Fruit fly (Drosophila melanogaster) whole organism, embryonic: ENCODE data around the gene intr.

Source experiments
- Aef1 ChIP-seq: fragments of 200-800 bp; sonication (Bioruptor generic); IDR thresholded peaks from 3 replicates; pipeline ENCODE4 v1.3.6; 2022; ENCODE audit warnings: missing biosample characterization, missing genetic modification characterization
- CG11247 ChIP-seq: fragments of 200-800 bp; sonication (Bioruptor generic); IDR thresholded peaks from 2 replicates; pipeline ENCODE4 v1.3.6; 2022; ENCODE audit warnings: missing biosample characterization, missing genetic modification characterization
- CG12942 ChIP-seq: fragments of 200-800 bp; sonication (Bioruptor generic); optimal IDR thresholded peaks from 3 replicates; lab custom pipeline; 2016; ENCODE audit warnings: missing biosample characterization, missing genetic modification characterization
- CG13287 ChIP-seq: fragments of 200-800 bp; sonication (Bioruptor generic); IDR thresholded peaks from 2 replicates; pipeline ENCODE4 v1.3.6; 2022; ENCODE audit warnings: missing biosample characterization, missing genetic modification characterization; ENCODE audit not compliant: partially characterized antibody
- CG16813 ChIP-seq: fragments of 200-800 bp; sonication (Bioruptor generic); IDR thresholded peaks from 3 replicates; pipeline ENCODE4 v1.3.6; 2022; ENCODE audit warnings: missing biosample characterization, missing genetic modification characterization; ENCODE audit not compliant: partially characterized antibody
- CG18262 ChIP-seq: fragments of 200-800 bp; optimal IDR thresholded peaks from 3 replicates; lab custom pipeline; 2019; ENCODE audit warnings: missing biosample characterization, mild to moderate bottlenecking, missing genetic modification characterization, moderate library complexity
- CG2712 ChIP-seq: fragments of 200-800 bp; optimal IDR thresholded peaks from 3 replicates; lab custom pipeline; 2019; ENCODE audit warnings: missing biosample characterization, mild to moderate bottlenecking, missing genetic modification characterization, moderate library complexity
- CG34224 ChIP-seq: fragments of 200-800 bp; sonication (Bioruptor generic); IDR thresholded peaks from 3 replicates; pipeline ENCODE4 v1.3.6; 2022; ENCODE audit warnings: missing biosample characterization, missing genetic modification characterization; ENCODE audit not compliant: partially characterized antibody
- CG6175 ChIP-seq: fragments of 200-800 bp; sonication (Bioruptor generic); IDR thresholded peaks from 3 replicates; pipeline ENCODE4 v1.3.6; 2022; ENCODE audit warnings: missing biosample characterization, missing genetic modification characterization
- CG7928 ChIP-seq: fragments of 200-800 bp; sonication (Bioruptor generic); optimal IDR thresholded peaks from 2 replicates; lab custom pipeline; 2017; ENCODE audit warnings: missing biosample characterization, mild to moderate bottlenecking, missing genetic modification characterization
- CG9932 ChIP-seq: fragments of 200-800 bp; sonication (Bioruptor generic); IDR thresholded peaks from 2 replicates; pipeline ENCODE4 v1.3.6; 2022; ENCODE audit warnings: missing biosample characterization, missing genetic modification characterization
- CHES-1-like ChIP-seq: fragments of 200-800 bp; sonication (Bioruptor generic); optimal IDR thresholded peaks from 2 replicates; lab custom pipeline; 2016; ENCODE audit warnings: missing biosample characterization, missing genetic modification characterization
- Doc3 ChIP-seq: fragments of 200-800 bp; sonication (Bioruptor generic); IDR thresholded peaks from 3 replicates; pipeline ENCODE4 v1.3.6; 2022; ENCODE audit warnings: missing biosample characterization, missing genetic modification characterization; ENCODE audit not compliant: partially characterized antibody
- E2f2 ChIP-seq: fragments of 200-800 bp; sonication (Bioruptor generic); IDR thresholded peaks from 2 replicates; pipeline ENCODE4 v1.3.6; 2022; ENCODE audit warnings: missing biosample characterization, missing genetic modification characterization
- HHEX ChIP-seq: fragments of 200-800 bp; sonication (Bioruptor generic); optimal IDR thresholded peaks from 3 replicates; lab custom pipeline; 2017; ENCODE audit warnings: missing biosample characterization, mild to moderate bottlenecking, missing genetic modification characterization, missing genetic modification reagents
- HLH4C ChIP-seq: fragments of 200-800 bp; sonication (Bioruptor generic); IDR thresholded peaks from 3 replicates; pipeline ENCODE4 v1.3.6; 2022; ENCODE audit warnings: missing biosample characterization, missing genetic modification characterization; ENCODE audit not compliant: partially characterized antibody
- HmgZ ChIP-seq: fragments of 200-800 bp; sonication (Bioruptor generic); optimal IDR thresholded peaks from 2 replicates; lab custom pipeline; 2018; ENCODE audit warnings: missing biosample characterization, mild to moderate bottlenecking, missing genetic modification characterization
- MBD-R2 ChIP-seq: fragments of 200-800 bp; sonication (Bioruptor generic); IDR thresholded peaks from 2 replicates; pipeline ENCODE4 v1.3.6; 2022; ENCODE audit warnings: missing biosample characterization, missing genetic modification characterization
- MESR4 ChIP-seq: fragments of 200-800 bp; sonication (Bioruptor generic); optimal IDR thresholded peaks from 2 replicates; lab custom pipeline; 2018; ENCODE audit warnings: missing biosample characterization, mild to moderate bottlenecking, missing genetic modification characterization, moderate library complexity
- Oli ChIP-seq: fragments of 200-800 bp; sonication (Bioruptor generic); optimal IDR thresholded peaks from 2 replicates; lab custom pipeline; 2018; ENCODE audit warnings: missing biosample characterization, mild to moderate bottlenecking, missing genetic modification characterization, moderate library complexity
- Opbp ChIP-seq: fragments of 200-800 bp; sonication (Bioruptor generic); IDR thresholded peaks from 3 replicates; pipeline ENCODE4 v1.3.6; 2022; ENCODE audit warnings: missing biosample characterization, missing genetic modification characterization; ENCODE audit not compliant: partially characterized antibody
- Pdp1 ChIP-seq, 2 experiments: fragments of 200-800 bp; sonication (Bioruptor generic); optimal IDR thresholded peaks; 3 replicates each; lab custom pipeline; 2016; ENCODE audit warnings: missing biosample characterization in 2 of 2, missing genetic modification characterization in 2 of 2, mild to moderate bottlenecking in 1 of 2, moderate library complexity in 1 of 2
- Rfx ChIP-seq: fragments of 200-800 bp; sonication (Bioruptor generic); IDR thresholded peaks from 2 replicates; pipeline ENCODE4 v1.3.6; 2022; ENCODE audit warnings: missing biosample characterization, missing genetic modification characterization
- Scr ChIP-seq: fragments of 200-800 bp; sonication (Bioruptor generic); IDR thresholded peaks from 2 replicates; pipeline ENCODE4 v1.3.6; 2022; ENCODE audit warnings: missing biosample characterization, missing genetic modification characterization; ENCODE audit not compliant: partially characterized antibody
- Sry-β ChIP-seq: fragments of 200-800 bp; sonication (Bioruptor generic); optimal IDR thresholded peaks from 2 replicates; lab custom pipeline; 2018; ENCODE audit warnings: missing biosample characterization, mild to moderate bottlenecking, missing genetic modification characterization, moderate library complexity
- amos ChIP-seq: fragments of 200-800 bp; sonication (Bioruptor generic); IDR thresholded peaks from 2 replicates; pipeline ENCODE4 v1.3.6; 2022; ENCODE audit warnings: missing biosample characterization, missing genetic modification characterization; ENCODE audit not compliant: partially characterized antibody
- bab2 ChIP-seq: fragments of 200-800 bp; sonication (Bioruptor generic); optimal IDR thresholded peaks from 2 replicates; lab custom pipeline; 2016; ENCODE audit warnings: missing biosample characterization, missing genetic modification characterization
- gcm ChIP-seq: fragments of 200-800 bp; sonication (Bioruptor generic); optimal IDR thresholded peaks from 2 replicates; lab custom pipeline; 2019; ENCODE audit warnings: missing biosample characterization, mild to moderate bottlenecking, missing genetic modification characterization, moderate library complexity
- gsb-n ChIP-seq: fragments of 200-800 bp; sonication (Bioruptor generic); optimal IDR thresholded peaks from 3 replicates; lab custom pipeline; 2018; ENCODE audit warnings: missing biosample characterization, mild to moderate bottlenecking, missing genetic modification characterization
- ham ChIP-seq: fragments of 200-800 bp; sonication (Bioruptor generic); IDR thresholded peaks from 2 replicates; pipeline ENCODE4 v1.3.6; 2022; ENCODE audit warnings: missing biosample characterization, missing genetic modification characterization
- jumu ChIP-seq: fragments of 200-800 bp; sonication (Bioruptor generic); optimal IDR thresholded peaks from 3 replicates; lab custom pipeline; 2016; ENCODE audit warnings: missing biosample characterization, missing genetic modification characterization
- lmd ChIP-seq: fragments of 200-800 bp; sonication (Bioruptor generic); IDR thresholded peaks from 2 replicates; pipeline ENCODE4 v1.3.6; 2022; ENCODE audit warnings: missing biosample characterization, missing genetic modification characterization
- mam ChIP-seq: fragments of 200-800 bp; sonication (Bioruptor generic); optimal IDR thresholded peaks from 3 replicates; lab custom pipeline; 2016; ENCODE audit warnings: missing biosample characterization, missing genetic modification characterization
- phol ChIP-seq: fragments of 200-800 bp; sonication (Bioruptor generic); optimal IDR thresholded peaks from 3 replicates; lab custom pipeline; 2018; ENCODE audit warnings: missing biosample characterization, mild to moderate bottlenecking, missing genetic modification characterization, moderate library complexity
- prd ChIP-seq, 3 experiments: fragments of >200 bp in 2 of 3; fragments of 200-800 bp in 1 of 3; sonication (Bioruptor generic) in 1 of 3; optimal IDR thresholded peaks in 2 of 3; IDR thresholded peaks in 1 of 3; 2 replicates in 2 of 3; 3 replicates in 1 of 3; pipeline versions ENCODE4 v1.3.6 to Lab custom; 2017 to 2022; ENCODE audit warnings: missing biosample characterization in 1 of 3, missing genetic modification characterization in 1 of 3
- pzg ChIP-seq: fragments of 200-800 bp; sonication (Bioruptor generic); optimal IDR thresholded peaks from 3 replicates; lab custom pipeline; 2018; ENCODE audit warnings: missing biosample characterization, mild to moderate bottlenecking, missing genetic modification characterization, moderate library complexity
- ranshi ChIP-seq: fragments of 200-800 bp; sonication (Bioruptor generic); IDR thresholded peaks from 2 replicates; pipeline ENCODE4 v1.3.6; 2022; ENCODE audit warnings: missing biosample characterization, missing genetic modification characterization
- ro ChIP-seq: fragments of 200-800 bp; sonication (Bioruptor generic); IDR thresholded peaks from 2 replicates; pipeline ENCODE4 v1.3.6; 2022; ENCODE audit warnings: missing biosample characterization, missing genetic modification characterization
- row ChIP-seq: fragments of 200-800 bp; sonication (Bioruptor generic); IDR thresholded peaks from 3 replicates; pipeline ENCODE4 v1.3.6; 2022; ENCODE audit warnings: missing biosample characterization, missing genetic modification characterization
- sens ChIP-seq: fragments of 200-800 bp; sonication (Bioruptor generic); peaks from one replicate; lab custom pipeline; 2016; ENCODE audit warnings: missing biosample characterization, missing genetic modification characterization
- slbo ChIP-seq: fragments of 200-800 bp; sonication (Bioruptor generic); IDR thresholded peaks from 2 replicates; pipeline ENCODE4 v1.3.6; 2022; ENCODE audit warnings: missing biosample characterization, missing genetic modification characterization
- sqz ChIP-seq: fragments of 200-800 bp; sonication (Bioruptor generic); optimal IDR thresholded peaks from 3 replicates; lab custom pipeline; 2018; ENCODE audit warnings: missing biosample characterization, mild to moderate bottlenecking, missing genetic modification characterization
- sug ChIP-seq: fragments of 200-800 bp; optimal IDR thresholded peaks from 2 replicates; lab custom pipeline; 2019; ENCODE audit warnings: missing biosample characterization, mild to moderate bottlenecking, missing genetic modification characterization, moderate library complexity
- ttk ChIP-seq: fragments of 200-800 bp; sonication (Bioruptor generic); IDR thresholded peaks from 2 replicates; pipeline ENCODE4 v2.1.2; 2022; ENCODE audit warnings: missing biosample characterization, missing genetic modification characterization
- zfh2 ChIP-seq: fragments of 200-800 bp; sonication (Bioruptor generic); optimal IDR thresholded peaks from 2 replicates; lab custom pipeline; 2016; ENCODE audit warnings: missing biosample characterization, missing genetic modification characterization

Gene intr

dm6 chr3R:28810942-28811676 lies 20.8 kb downstream of the intr start, which contains the start of gene wdn (continued):
- TF ChIP-seq HHEX (GFP tag; lab: Kevin White, UChicago) (no peak), mam (GFP tag; lab: Kevin White, UChicago) (peak; percentile 5), CG13287 (GFP tag; lab: Robert Waterston, UW) (peak; percentile 54; the same call in 1 of the 2 replicates), Sry-β (GFP tag; lab: Kevin White, UChicago) (peak; percentile 93), ttk (GFP tag; lab: Robert Waterston, UW) (no peak), CHES-1-like (GFP tag; lab: Kevin White, UChicago) (peak; percentile 35), CG6175 (GFP tag; lab: Robert Waterston, UW) (no peak), pzg (GFP tag; lab: Kevin White, UChicago) (peak; percentile 47), HLH4C (0 out of 3 replicates have a peak, but pooled peaks have one; percentile 7), slbo (peak; percentile 62), ranshi (GFP tag; lab: Robert Waterston, UW) (0 out of 2 replicates have a peak, but pooled peaks have one; percentile 13), ham (no peak), Oli (tag; lab: Kevin White, UChicago) (peak; percentile 10), ro (GFP tag; lab: Robert Waterston, UW) (no peak), CG9932 (GFP tag; lab: Robert Waterston, UW) (peak; percentile 32; the same call in 1 of the 2 replicates), bab2 (GFP tag; lab: Kevin White, UChicago) (peak; percentile 2), CG34224 (peak; percentile 45; the same call in 2 of the 3 replicates), Aef1 (GFP tag; lab: Robert Waterston, UW) (peak; percentile 65), MESR4 (GFP tag; lab: Kevin White, UChicago) (peak; percentile 96), CG11247 (GFP tag; lab: Robert Waterston, UW) (no peak), zfh2 (GFP tag; lab: Kevin White, UChicago) (peak; percentile 23), Pdp1 (GFP tag; optimal IDR thresholded peaks at IDR 0.05; lab: Kevin White, UChicago) (peak in 1 of 2 experiments; percentile 38), CG2712 (tag; lab: Kevin White, UChicago) (no peak), CG12942 (GFP tag; lab: Kevin White, UChicago) (no peak), CG7928 (GFP tag; lab: Kevin White, UChicago) (no peak), gsb-n (peak; percentile 63), E2f2 (GFP tag; lab: Robert Waterston, UW) (peak; percentile 35; the same call in 1 of the 2 replicates), phol (tag; lab: Kevin White, UChicago) (peak; percentile 100), CG18262 (tag; lab: Kevin White, UChicago) (peak; percentile 15), gcm (GFP tag; lab: Kevin White, UChicago) (peak; percentile 49), sqz (GFP tag; lab: Kevin White, UChicago) (no peak), lmd (GFP tag; lab: Robert Waterston, UW) (peak; percentile 11; the same call in 1 of the 2 replicates), HmgZ (peak; percentile 1), sug (tag; lab: Kevin White, UChicago) (peak; percentile 34), Doc3 (GFP tag; lab: Robert Waterston, UW) (0 out of 3 replicates have a peak, but pooled peaks have one; percentile 45), MBD-R2 (GFP tag; lab: Robert Waterston, UW) (peak; percentile 40; the same call in 1 of the 2 replicates), sens (GFP tag; lab: Kevin White, UChicago) (peak; percentile 48), Opbp (GFP tag; lab: Robert Waterston, UW) (0 out of 3 replicates have a peak, but pooled peaks have one; percentile 8), Scr (GFP tag; lab: Robert Waterston, UW) (peak; percentile 36; the same call in 1 of the 2 replicates), Rfx (GFP tag; lab: Robert Waterston, UW) (peak; percentile 30; the same call in 1 of the 2 replicates), amos (0 out of 2 replicates have a peak, but pooled peaks have one; percentile 21), row (GFP tag; lab: Robert Waterston, UW) (peak; percentile 74), jumu (peak; percentile 3), prd (optimal IDR thresholded peaks at IDR 0.05; lab: Kevin White, UChicago) (peak in 1 of 2 experiments; percentile 29), prd (GFP tag; IDR thresholded peaks at IDR 0.05; lab: Robert Waterston, UW) (no peak), CG16813 (0 out of 3 replicates have a peak, but pooled peaks have one; percentile 28)
- TF ChIP-seq, all 482 proteins: peak for 64
